Fruit fly (Drosophila melanogaster) whole organism, prepupa: ENCODE data around the gene blp.
A peak's percentile ranks its signal among the peaks of the same experiment; 100 is the strongest.

Experiments used
- Blimp-1 ChIP-seq: fragments of 200-800 bp; sonication (Bioruptor generic); optimal IDR thresholded peaks from 3 replicates; lab custom pipeline; 2017; ENCODE audit warnings: missing biosample characterization, missing genetic modification characterization, mild to moderate bottlenecking, moderate library complexity, missing genetic modification reagents
- CG10631 ChIP-seq: fragments of 200-800 bp; sonication (Bioruptor generic); optimal IDR thresholded peaks from 2 replicates; lab custom pipeline; 2016; ENCODE audit warnings: missing biosample characterization, missing genetic modification characterization
- CG10669 ChIP-seq: fragments of 200-800 bp; sonication (Bioruptor generic); optimal IDR thresholded peaks from 3 replicates; lab custom pipeline; 2018; ENCODE audit warnings: missing biosample characterization, mild to moderate bottlenecking, missing genetic modification characterization, moderate library complexity
- CG11294 ChIP-seq: fragments of 200-800 bp; sonication (Bioruptor generic); IDR thresholded peaks from 2 replicates; pipeline ENCODE4 v1.3.6; 2022; ENCODE audit warnings: missing biosample characterization, missing genetic modification characterization
- CG11762 ChIP-seq: fragments of 200-800 bp; sonication (Bioruptor generic); optimal IDR thresholded peaks from 3 replicates; lab custom pipeline; 2016; ENCODE audit warnings: missing biosample characterization, missing genetic modification characterization; ENCODE audit not compliant: insufficient read depth
- CG11902 ChIP-seq: fragments of 200-800 bp; sonication (Bioruptor generic); optimal IDR thresholded peaks from 3 replicates; lab custom pipeline; 2016; ENCODE audit warnings: missing biosample characterization, missing genetic modification characterization
- CG1621 ChIP-seq: fragments of 200-800 bp; sonication (Bioruptor generic); optimal IDR thresholded peaks from 3 replicates; lab custom pipeline; 2018; ENCODE audit warnings: missing biosample characterization, mild to moderate bottlenecking, missing genetic modification characterization
- CG16779 ChIP-seq: fragments of 200-800 bp; sonication (Bioruptor generic); optimal IDR thresholded peaks from 3 replicates; lab custom pipeline; 2017; ENCODE audit warnings: missing biosample characterization, mild to moderate bottlenecking, missing genetic modification characterization
- CG3032 ChIP-seq: fragments of 200-800 bp; optimal IDR thresholded peaks from 2 replicates; lab custom pipeline; 2019; ENCODE audit warnings: missing biosample characterization, mild to moderate bottlenecking, missing genetic modification characterization, moderate library complexity
- CG32006 ChIP-seq: fragments of 200-800 bp; sonication (Bioruptor generic); optimal IDR thresholded peaks from 3 replicates; lab custom pipeline; 2017; ENCODE audit warnings: missing biosample characterization, mild to moderate bottlenecking, missing genetic modification characterization
- CG4318 ChIP-seq: fragments of 200-800 bp; sonication (Bioruptor generic); optimal IDR thresholded peaks from 3 replicates; lab custom pipeline; 2017; ENCODE audit warnings: missing biosample characterization, mild to moderate bottlenecking, missing genetic modification characterization
- CG6276 ChIP-seq: fragments of 200-800 bp; sonication (Bioruptor generic); optimal IDR thresholded peaks from 2 replicates; lab custom pipeline; 2017; ENCODE audit warnings: missing biosample characterization, mild to moderate bottlenecking, missing genetic modification characterization
- CG6792 ChIP-seq: fragments of 200-800 bp; sonication (Bioruptor generic); optimal IDR thresholded peaks from 3 replicates; lab custom pipeline; 2016; ENCODE audit warnings: missing biosample characterization, missing genetic modification characterization
- CG6808 ChIP-seq: fragments of 200-800 bp; sonication (Bioruptor generic); optimal IDR thresholded peaks from 3 replicates; lab custom pipeline; 2017; ENCODE audit warnings: missing biosample characterization, missing genetic modification characterization, mild to moderate bottlenecking, moderate library complexity, missing genetic modification reagents
- CG6854 ChIP-seq: fragments of 200-800 bp; sonication (Bioruptor generic); optimal IDR thresholded peaks from 2 replicates; lab custom pipeline; 2017; ENCODE audit warnings: missing biosample characterization, mild to moderate bottlenecking, missing genetic modification characterization
- CG7368 ChIP-seq: fragments of 200-800 bp; sonication (Bioruptor generic); optimal IDR thresholded peaks from 3 replicates; lab custom pipeline; 2016; ENCODE audit warnings: missing biosample characterization, missing genetic modification characterization
- CG8119 ChIP-seq: fragments of 200-800 bp; sonication (Bioruptor generic); IDR thresholded peaks from 3 replicates; pipeline ENCODE4 v1.3.6; 2022; ENCODE audit warnings: missing biosample characterization, missing genetic modification characterization
- CG8319 ChIP-seq: fragments of 200-800 bp; sonication (Bioruptor generic); optimal IDR thresholded peaks from 3 replicates; lab custom pipeline; 2016; ENCODE audit warnings: missing biosample characterization, missing genetic modification characterization
- CG8632 ChIP-seq: fragments of 200-800 bp; sonication (Bioruptor generic); optimal IDR thresholded peaks from 3 replicates; lab custom pipeline; 2016; ENCODE audit warnings: missing biosample characterization, missing genetic modification characterization
- CG9139 ChIP-seq: fragments of 200-800 bp; sonication (Bioruptor generic); optimal IDR thresholded peaks from 3 replicates; lab custom pipeline; 2017; ENCODE audit warnings: missing biosample characterization, mild to moderate bottlenecking, missing genetic modification characterization
- Eip93F ChIP-seq: fragments of 200-800 bp; sonication (Bioruptor generic); optimal IDR thresholded peaks from 2 replicates; lab custom pipeline; 2016; ENCODE audit warnings: missing biosample characterization, mild to moderate bottlenecking, missing genetic modification characterization
- Ets21C ChIP-seq: fragments of 200-800 bp; sonication (Bioruptor generic); optimal IDR thresholded peaks from 3 replicates; lab custom pipeline; 2016; ENCODE audit warnings: missing biosample characterization, missing genetic modification characterization
- Ets96B ChIP-seq: fragments of 200-800 bp; optimal IDR thresholded peaks from 2 replicates; lab custom pipeline; 2019; ENCODE audit warnings: missing biosample characterization, mild to moderate bottlenecking, missing genetic modification characterization, moderate library complexity
- Hr38 ChIP-seq: sonication (Bioruptor generic); optimal IDR thresholded peaks from 2 replicates; lab custom pipeline; 2016; ENCODE audit warnings: missing biosample characterization, missing genetic modification characterization
- Hr39 ChIP-seq: fragments of 200-800 bp; sonication (Bioruptor generic); optimal IDR thresholded peaks from 2 replicates; lab custom pipeline; 2016; ENCODE audit warnings: missing biosample characterization, missing genetic modification characterization
- Hr4 ChIP-seq: fragments of 200-800 bp; sonication (Bioruptor generic); optimal IDR thresholded peaks from 3 replicates; lab custom pipeline; 2016; ENCODE audit warnings: missing biosample characterization, missing genetic modification characterization
- Met ChIP-seq: fragments of 200-800 bp; sonication (Bioruptor generic); optimal IDR thresholded peaks from 3 replicates; lab custom pipeline; 2016; ENCODE audit warnings: missing biosample characterization, missing genetic modification characterization
- OdsH ChIP-seq: fragments of 200-800 bp; sonication (Bioruptor generic); optimal IDR thresholded peaks from 3 replicates; lab custom pipeline; 2016; ENCODE audit warnings: missing biosample characterization, missing genetic modification characterization
- Smox ChIP-seq: fragments of 200-800 bp; sonication (Bioruptor generic); optimal IDR thresholded peaks from 3 replicates; lab custom pipeline; 2016; ENCODE audit warnings: missing biosample characterization, missing genetic modification characterization
- Sox102F ChIP-seq: fragments of 200-800 bp; sonication (Bioruptor generic); optimal IDR thresholded peaks from 2 replicates; lab custom pipeline; 2016; ENCODE audit warnings: missing biosample characterization, mild to moderate bottlenecking, missing genetic modification characterization
- Sox14 ChIP-seq: fragments of 200-800 bp; sonication (Bioruptor generic); optimal IDR thresholded peaks from 3 replicates; lab custom pipeline; 2016; ENCODE audit warnings: missing biosample characterization, missing genetic modification characterization
- Sox15 ChIP-seq: fragments of 200-800 bp; sonication (Bioruptor generic); optimal IDR thresholded peaks from 3 replicates; lab custom pipeline; 2016; ENCODE audit warnings: missing biosample characterization, missing genetic modification characterization
- achi ChIP-seq: fragments of 200-800 bp; sonication (Bioruptor generic); optimal IDR thresholded peaks from 3 replicates; lab custom pipeline; 2016; ENCODE audit warnings: missing biosample characterization, missing genetic modification characterization
- cyc ChIP-seq: fragments of 200-800 bp; sonication (Bioruptor generic); optimal IDR thresholded peaks from 3 replicates; lab custom pipeline; 2016; ENCODE audit warnings: missing biosample characterization, missing genetic modification characterization
- dac ChIP-seq: fragments of 200-800 bp; sonication (Bioruptor generic); optimal IDR thresholded peaks from 2 replicates; lab custom pipeline; 2017; ENCODE audit warnings: missing biosample characterization, mild to moderate bottlenecking, missing genetic modification characterization
- dsx ChIP-seq: fragments of 200-800 bp; optimal IDR thresholded peaks from 3 replicates; lab custom pipeline; 2019; ENCODE audit warnings: missing biosample characterization, mild to moderate bottlenecking, missing genetic modification characterization, moderate library complexity; ENCODE audit not compliant: poor library complexity, severe bottlenecking
- eg ChIP-seq: fragments of 200-800 bp; sonication (Bioruptor generic); IDR thresholded peaks from 3 replicates; pipeline ENCODE4 v1.3.6; 2022; ENCODE audit warnings: missing biosample characterization, missing genetic modification characterization
- fd59A ChIP-seq: fragments of 200-800 bp; sonication (Bioruptor generic); optimal IDR thresholded peaks from 2 replicates; lab custom pipeline; 2017; ENCODE audit warnings: missing biosample characterization, mild to moderate bottlenecking, missing genetic modification characterization, missing genetic modification reagents
- fd85E ChIP-seq: fragments of 200-800 bp; sonication (Bioruptor generic); optimal IDR thresholded peaks from 3 replicates; lab custom pipeline; 2016; ENCODE audit warnings: missing biosample characterization, missing genetic modification characterization
- fkh ChIP-seq: fragments of 200-800 bp; sonication (Bioruptor generic); optimal IDR thresholded peaks from 3 replicates; lab custom pipeline; 2017; ENCODE audit warnings: missing biosample characterization, mild to moderate bottlenecking, missing genetic modification characterization, moderate library complexity
- lz ChIP-seq: fragments of 200-800 bp; sonication (Bioruptor generic); optimal IDR thresholded peaks from 3 replicates; lab custom pipeline; 2016; ENCODE audit warnings: missing biosample characterization, missing genetic modification characterization
- net ChIP-seq: fragments of 200-800 bp; sonication (Bioruptor generic); optimal IDR thresholded peaks from 3 replicates; lab custom pipeline; 2016; ENCODE audit warnings: missing biosample characterization, missing genetic modification characterization
- salr ChIP-seq, 2 experiments: fragments of 200-800 bp; sonication (Bioruptor generic); optimal IDR thresholded peaks; 3 replicates each; lab custom pipeline; 2016 to 2018; ENCODE audit warnings: missing biosample characterization in 2 of 2, missing genetic modification characterization in 2 of 2, mild to moderate bottlenecking in 1 of 2
- spab ChIP-seq: fragments of 200-800 bp; sonication (Bioruptor generic); optimal IDR thresholded peaks from 2 replicates; lab custom pipeline; 2017; ENCODE audit warnings: missing biosample characterization, mild to moderate bottlenecking, missing genetic modification characterization, missing genetic modification reagents
- ss ChIP-seq, 2 experiments: fragments of 200-800 bp; sonication (Bioruptor generic); optimal IDR thresholded peaks; 2 replicates in 1 of 2; 3 replicates in 1 of 2; lab custom pipeline; 2017 to 2018; ENCODE audit warnings: mild to moderate bottlenecking in 2 of 2, missing biosample characterization in 2 of 2, missing genetic modification characterization in 2 of 2, moderate library complexity in 1 of 2
- svp ChIP-seq: fragments of 200-800 bp; sonication (Bioruptor generic); peaks from one replicate; lab custom pipeline; 2016; ENCODE audit warnings: missing biosample characterization, missing genetic modification characterization
- vri ChIP-seq: fragments of 200-800 bp; sonication (Bioruptor generic); optimal IDR thresholded peaks from 3 replicates; lab custom pipeline; 2016; ENCODE audit warnings: missing biosample characterization, mild to moderate bottlenecking, missing genetic modification characterization

The blp gene

DNA sequence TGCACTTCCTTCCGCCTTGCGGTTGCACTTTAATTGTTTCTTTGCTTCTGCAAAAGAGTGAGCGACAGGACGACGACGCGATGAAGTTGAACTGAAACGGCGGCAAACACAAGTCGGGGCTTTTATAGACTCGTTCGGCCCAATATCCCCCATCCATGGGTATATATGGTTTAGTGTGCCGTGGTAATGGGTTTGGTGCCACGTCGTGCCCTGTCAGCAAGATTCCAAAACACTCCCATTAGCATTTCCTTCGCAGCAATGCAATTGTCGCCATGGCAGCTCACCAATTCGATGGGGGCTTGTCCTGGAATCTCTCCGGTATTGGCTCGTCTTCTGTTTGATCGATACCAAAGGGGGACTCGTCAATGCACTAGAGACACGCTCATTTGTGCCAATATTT, 15.7 kb upstream of the blp start, which contains the start of gene CG45105:
TSS of gene CG45105 (minus strand) at position 101 of the 400 bp plus-strand sequence.
- no peak for TF ChIP-seq Blimp-1 (GFP tag; lab: Kevin White, UChicago)
- TF ChIP-seq Sox102F (GFP tag; lab: Kevin White, UChicago) = no peak

DNA sequence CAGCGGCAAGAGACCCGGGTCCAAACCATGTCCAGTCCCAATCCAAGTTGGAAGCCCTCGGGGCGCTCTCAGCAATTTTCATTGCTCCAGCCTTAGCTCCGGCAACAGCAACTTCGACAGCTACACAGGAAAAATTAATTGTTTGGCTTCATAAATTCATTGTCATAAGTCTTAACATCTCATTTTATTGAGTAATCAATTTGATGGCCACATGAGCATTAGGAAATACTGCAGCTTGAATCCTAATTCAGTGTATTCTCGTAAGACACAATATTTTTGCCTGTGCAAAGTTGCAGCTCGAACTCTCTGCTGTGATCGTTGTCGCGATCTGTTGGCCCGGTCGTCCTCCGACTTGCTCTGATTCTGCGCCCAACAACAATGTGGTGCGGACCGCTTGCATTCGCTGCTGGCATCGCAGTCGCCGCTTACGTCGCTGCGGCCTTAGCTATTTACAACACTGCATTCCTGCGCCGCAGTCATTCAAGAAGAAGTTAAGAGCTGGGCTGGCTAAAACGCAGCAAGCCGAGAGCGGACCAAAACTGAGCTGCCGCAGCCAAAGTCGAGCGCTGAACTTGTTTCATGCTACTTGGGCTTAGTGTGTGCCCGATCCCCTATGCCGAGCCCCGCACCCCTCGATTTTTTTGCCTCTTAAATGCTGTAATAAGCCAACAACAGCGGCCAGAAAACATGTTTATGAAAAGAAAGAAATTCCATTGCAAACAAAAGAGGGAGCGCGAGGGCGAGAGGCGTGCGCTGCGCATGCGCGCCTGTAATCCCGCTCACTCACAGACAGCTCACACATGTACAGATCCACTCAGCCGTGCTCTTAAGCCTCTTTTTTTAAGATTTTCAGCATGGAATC, 14.0 kb upstream of the blp start:
- peak; percentile 87 for TF ChIP-seq vri (GFP tag; lab: Kevin White, UChicago)
- TF ChIP-seq salr (GFP tag; optimal IDR thresholded peaks at IDR 0.05; lab: Kevin White, UChicago) = peak; percentile 94 to 95
- peak; percentile 96 for TF ChIP-seq CG10669
- peak; percentile 96 for TF ChIP-seq net (GFP tag; lab: Kevin White, UChicago)
- TF ChIP-seq CG1621 (tag; lab: Kevin White, UChicago) = peak; percentile 95
- peak; percentile 94 for TF ChIP-seq CG8119 (GFP tag; lab: Robert Waterston, UW)
- peak; percentile 96 for TF ChIP-seq achi (GFP tag; lab: Kevin White, UChicago)
- TF ChIP-seq CG11294 (GFP tag; lab: Robert Waterston, UW) = peak; percentile 84
- peak; percentile 92 for TF ChIP-seq Eip93F
- TF ChIP-seq CG6854 (GFP tag; lab: Kevin White, UChicago) = peak; percentile 90
- peak; percentile 93 for TF ChIP-seq spab (GFP tag; lab: Kevin White, UChicago)
- peak; percentile 96 for TF ChIP-seq Ets96B (tag; lab: Kevin White, UChicago)
- peak; percentile 98 for TF ChIP-seq Hr39 (GFP tag; lab: Kevin White, UChicago)
- TF ChIP-seq Hr4 (GFP tag; lab: Kevin White, UChicago) = peak; percentile 93
- peak; percentile 94 for TF ChIP-seq dsx (GFP tag; lab: Kevin White, UChicago)
- TF ChIP-seq svp (GFP tag; lab: Kevin White, UChicago) = peak; percentile 99
- TF ChIP-seq CG10631 (GFP tag; lab: Kevin White, UChicago) = peak; percentile 96
- peak; percentile 97 for TF ChIP-seq cyc
- TF ChIP-seq OdsH = peak; percentile 97
- TF ChIP-seq Ets21C (GFP tag; lab: Kevin White, UChicago) = peak; percentile 93
- TF ChIP-seq CG8632 (GFP tag; lab: Kevin White, UChicago) = peak; percentile 95
- peak; percentile 92 for TF ChIP-seq fd59A
- TF ChIP-seq lz (GFP tag; lab: Kevin White, UChicago) = peak; percentile 96
- TF ChIP-seq CG8319 (GFP tag; lab: Kevin White, UChicago) = peak; percentile 94
- TF ChIP-seq Smox (GFP tag; lab: Kevin White, UChicago) = peak; percentile 96
- TF ChIP-seq CG6792 (GFP tag; lab: Kevin White, UChicago) = peak; percentile 97
- no peak for TF ChIP-seq fkh (GFP tag; lab: Kevin White, UChicago)
- peak; percentile 95 for TF ChIP-seq eg (GFP tag; lab: Robert Waterston, UW)
- peak; percentile 91 for TF ChIP-seq CG16779 (tag; lab: Kevin White, UChicago)
- peak; percentile 78 for TF ChIP-seq dac (GFP tag; lab: Kevin White, UChicago)
- peak; percentile 97 for TF ChIP-seq Sox14
- no peak for TF ChIP-seq Hr38
- TF ChIP-seq fd85E (GFP tag; lab: Kevin White, UChicago) = peak; percentile 90
- peak; percentile 89 for TF ChIP-seq CG6276
- peak; percentile 95 for TF ChIP-seq Sox15 (GFP tag; lab: Kevin White, UChicago)
- TF ChIP-seq CG3032 (tag; lab: Kevin White, UChicago) = peak; percentile 93
- peak; percentile 76 for TF ChIP-seq CG9139 (GFP tag; lab: Kevin White, UChicago)
- peak; percentile 88 for TF ChIP-seq CG4318 (GFP tag; lab: Kevin White, UChicago)
- TF ChIP-seq ss (GFP tag; optimal IDR thresholded peaks at IDR 0.05; lab: Kevin White, UChicago) = peak; percentile 72 to 88
- TF ChIP-seq CG32006 = peak; percentile 94
- peak; percentile 95 for TF ChIP-seq CG11762
- TF ChIP-seq Met (GFP tag; lab: Kevin White, UChicago) = peak; percentile 98
- TF ChIP-seq Sox102F (GFP tag; lab: Kevin White, UChicago) = peak; percentile 95
- peak; percentile 85 for TF ChIP-seq CG6808 (GFP tag; lab: Kevin White, UChicago)
- peak; percentile 97 for TF ChIP-seq CG7368
- TF ChIP-seq CG11902 = peak; percentile 96
